Fruit fly (Drosophila melanogaster) whole organism: ENCODE results near the gene CG34012.

Source experiments
- CG8478 ChIP-seq: fragments of >200 bp; optimal IDR thresholded peaks from 2 replicates; lab custom pipeline; 2018; ENCODE audit warnings: inconsistent platforms
- Dll ChIP-seq: fragments of >200 bp; optimal IDR thresholded peaks from 2 replicates; lab custom pipeline; 2017
- EcR ChIP-seq, 2 experiments: fragments of >200 bp; optimal IDR thresholded peaks; 2 replicates each; lab custom pipeline; 2017; ENCODE audit warnings: missing biosample characterization in 2 of 2, missing genetic modification characterization in 2 of 2, missing genetic modification reagents in 2 of 2
- pan ChIP-seq: fragments of >200 bp; optimal IDR thresholded peaks from 2 replicates; lab custom pipeline; 2017
- psq ChIP-seq: fragments of >200 bp; optimal IDR thresholded peaks from 2 replicates; lab custom pipeline; 2017
- usp ChIP-seq: fragments of >200 bp; optimal IDR thresholded peaks from 2 replicates; lab custom pipeline; 2017; ENCODE audit warnings: missing biosample characterization, missing genetic modification characterization, mixed read lengths

CG34012 gene

DNA sequence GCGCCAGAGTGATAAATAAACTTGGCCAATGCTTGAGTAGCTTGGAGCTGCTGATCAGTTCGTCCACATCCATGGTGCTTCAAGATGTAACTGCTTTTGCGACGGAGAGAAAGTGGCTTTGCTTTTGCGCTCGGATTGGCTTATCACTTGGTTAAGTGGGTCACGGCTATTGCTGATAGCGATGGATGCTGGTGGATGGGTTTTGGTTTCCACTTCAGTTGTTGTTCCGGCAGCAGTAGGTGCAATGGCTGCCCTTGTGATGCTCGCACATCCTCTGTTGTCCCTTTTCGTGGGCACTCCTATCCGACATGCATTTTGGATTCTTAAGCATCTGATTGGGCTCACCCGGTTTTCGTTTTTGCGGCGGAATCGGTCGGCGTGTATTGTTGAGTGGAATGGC is 15.0 kb downstream of the CG34012 start:
- TF ChIP-seq EcR (GFP tag; optimal IDR thresholded peaks at IDR 0.05; lab: Kevin White, UChicago): no peak
- TF ChIP-seq Dll (lab: Kevin White, UChicago): no peak
- TF ChIP-seq psq (lab: Kevin White, UChicago): no peak
- TF ChIP-seq usp (GFP tag; lab: Kevin White, UChicago): no peak
- TF ChIP-seq pan: no peak
- TF ChIP-seq CG8478: no peak

DNA sequence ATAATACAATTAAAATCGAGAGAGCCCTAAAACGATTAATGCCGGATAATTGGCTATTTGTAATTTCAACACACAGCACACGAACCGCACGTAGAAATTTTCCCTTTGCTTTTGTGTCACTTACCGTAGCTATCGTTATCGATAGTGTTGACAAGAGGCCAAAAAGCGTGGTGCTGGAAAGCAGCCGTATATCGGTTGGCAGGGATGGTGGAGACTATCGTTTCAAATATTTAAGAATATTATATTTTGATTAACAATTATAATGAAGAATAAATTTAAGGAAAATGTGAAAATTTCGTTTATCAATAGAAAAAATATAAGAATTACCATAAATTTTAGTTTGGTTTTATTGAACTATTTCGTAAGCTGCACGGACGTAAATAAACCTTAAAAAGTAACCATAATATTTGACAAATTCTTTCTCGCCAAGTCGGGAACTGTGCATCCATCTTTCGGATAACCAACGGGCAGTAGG is 16.2 kb downstream of the CG34012 start, which contains the start of gene JIL-1:
Gene JIL-1 (minus strand): TSS at position 148 of the 475 bp plus-strand sequence.
- TF ChIP-seq Dll (lab: Kevin White, UChicago) (no peak), CG8478 (no peak), EcR (GFP tag; optimal IDR thresholded peaks at IDR 0.05; lab: Kevin White, UChicago) (no peak), pan (no peak), usp (GFP tag; lab: Kevin White, UChicago) (no peak), psq (lab: Kevin White, UChicago) (no peak)

DNA sequence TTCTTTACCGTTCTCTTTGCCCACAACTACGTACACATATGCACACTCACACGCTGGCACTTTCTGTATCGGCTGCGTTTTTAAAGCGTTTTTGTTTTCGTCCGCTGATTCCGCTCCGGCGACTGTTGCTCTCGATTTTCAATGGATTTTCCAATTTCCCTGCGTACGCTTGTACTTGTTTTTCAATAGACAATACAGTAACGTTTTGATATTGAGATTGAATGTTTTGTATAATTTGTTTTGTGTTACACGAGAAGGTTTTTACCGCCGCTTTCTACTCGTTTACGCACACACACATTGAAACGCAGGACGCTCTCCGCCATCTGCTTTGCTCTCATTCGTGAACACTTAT is 16.7 kb downstream of the CG34012 start:
- no peak for TF ChIP-seq pan

- TF ChIP-seq Dll (lab: Kevin White, UChicago) (no peak), EcR (GFP tag; optimal IDR thresholded peaks at IDR 0.05; lab: Kevin White, UChicago) (no peak), CG8478 (no peak), pan (no peak), usp (GFP tag; lab: Kevin White, UChicago) (no peak), psq (lab: Kevin White, UChicago) (no peak)
Observed at dm6 chr3L:11091943-11092609, 17.2 kb downstream of the CG34012 start.

- TF ChIP-seq CG8478 (no peak), Dll (lab: Kevin White, UChicago) (no peak), pan (no peak), EcR (GFP tag; optimal IDR thresholded peaks at IDR 0.05; lab: Kevin White, UChicago) (no peak), psq (lab: Kevin White, UChicago) (no peak), usp (GFP tag; lab: Kevin White, UChicago) (no peak)
Observed at dm6 chr3L:11089805-11090440, 19.4 kb downstream of the CG34012 start.

DNA sequence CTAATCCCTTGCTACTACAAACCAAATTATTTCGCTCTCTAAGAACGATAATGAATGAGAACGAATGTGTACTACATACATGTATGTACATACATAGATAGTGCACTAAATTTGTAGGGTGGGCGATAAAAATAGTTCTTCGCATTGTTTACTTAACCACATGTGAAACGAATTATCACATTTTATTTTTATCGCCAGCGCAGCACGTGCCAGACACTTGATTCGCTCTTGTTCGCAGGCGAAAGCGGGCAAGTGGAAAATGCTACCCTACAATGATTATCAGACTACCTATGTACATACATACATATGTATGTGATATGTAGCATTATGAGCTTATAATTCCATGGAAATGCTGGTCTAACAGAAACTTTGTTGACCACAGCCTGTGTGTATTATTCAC is 23.5 kb downstream of the CG34012 start:
- TF ChIP-seq EcR (GFP tag; optimal IDR thresholded peaks at IDR 0.05; lab: Kevin White, UChicago) (no peak), Dll (lab: Kevin White, UChicago) (no peak), psq (lab: Kevin White, UChicago) (no peak), usp (GFP tag; lab: Kevin White, UChicago) (no peak), CG8478 (no peak), pan (no peak)

DNA sequence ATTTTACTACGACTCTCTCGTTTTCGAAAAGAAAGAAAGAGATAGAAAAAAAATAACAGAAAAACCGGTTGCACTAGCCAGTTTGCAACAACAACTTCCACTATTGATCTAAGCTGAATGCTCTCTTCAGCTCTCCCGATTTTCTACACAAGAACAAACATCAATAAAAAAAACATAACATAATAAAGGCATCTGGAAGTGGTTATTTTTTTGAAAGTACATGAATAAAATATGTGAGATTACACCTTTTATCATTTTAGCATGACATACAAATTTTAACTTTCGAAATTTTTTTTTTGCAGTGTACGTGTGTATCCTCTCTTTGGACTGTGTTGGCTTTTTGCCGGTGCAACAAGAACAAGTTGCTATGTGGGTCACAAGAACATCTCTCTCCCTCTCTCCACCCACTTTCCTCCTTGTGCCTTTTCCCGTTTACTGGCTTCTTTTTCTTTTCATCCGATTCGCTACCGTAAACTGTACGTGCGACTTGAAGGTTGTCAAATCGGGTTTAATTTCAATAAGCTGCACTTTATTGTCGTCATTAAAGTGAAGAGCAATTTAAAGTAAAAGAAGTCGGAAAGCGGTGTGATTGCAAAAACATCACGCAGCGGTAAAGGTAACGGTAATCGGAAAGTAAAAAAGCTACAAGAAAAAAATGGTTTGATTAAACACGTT is 24.6 kb downstream of the CG34012 start:
- no peak for TF ChIP-seq psq (lab: Kevin White, UChicago)
- TF ChIP-seq Dll (lab: Kevin White, UChicago): no peak
- no peak for TF ChIP-seq usp (GFP tag; lab: Kevin White, UChicago)
- no peak for TF ChIP-seq EcR (GFP tag; optimal IDR thresholded peaks at IDR 0.05; lab: Kevin White, UChicago)
- no peak for TF ChIP-seq pan
- TF ChIP-seq CG8478: no peak

- TF ChIP-seq pan: no peak
- no peak for TF ChIP-seq Dll (lab: Kevin White, UChicago)
- no peak for TF ChIP-seq psq (lab: Kevin White, UChicago)
- TF ChIP-seq CG8478: no peak
- TF ChIP-seq EcR (GFP tag; optimal IDR thresholded peaks at IDR 0.05; lab: Kevin White, UChicago): no peak
- TF ChIP-seq usp (GFP tag; lab: Kevin White, UChicago): no peak
Observed at dm6 chr3L:11083605-11084004, 25.7 kb downstream of the CG34012 start.

DNA sequence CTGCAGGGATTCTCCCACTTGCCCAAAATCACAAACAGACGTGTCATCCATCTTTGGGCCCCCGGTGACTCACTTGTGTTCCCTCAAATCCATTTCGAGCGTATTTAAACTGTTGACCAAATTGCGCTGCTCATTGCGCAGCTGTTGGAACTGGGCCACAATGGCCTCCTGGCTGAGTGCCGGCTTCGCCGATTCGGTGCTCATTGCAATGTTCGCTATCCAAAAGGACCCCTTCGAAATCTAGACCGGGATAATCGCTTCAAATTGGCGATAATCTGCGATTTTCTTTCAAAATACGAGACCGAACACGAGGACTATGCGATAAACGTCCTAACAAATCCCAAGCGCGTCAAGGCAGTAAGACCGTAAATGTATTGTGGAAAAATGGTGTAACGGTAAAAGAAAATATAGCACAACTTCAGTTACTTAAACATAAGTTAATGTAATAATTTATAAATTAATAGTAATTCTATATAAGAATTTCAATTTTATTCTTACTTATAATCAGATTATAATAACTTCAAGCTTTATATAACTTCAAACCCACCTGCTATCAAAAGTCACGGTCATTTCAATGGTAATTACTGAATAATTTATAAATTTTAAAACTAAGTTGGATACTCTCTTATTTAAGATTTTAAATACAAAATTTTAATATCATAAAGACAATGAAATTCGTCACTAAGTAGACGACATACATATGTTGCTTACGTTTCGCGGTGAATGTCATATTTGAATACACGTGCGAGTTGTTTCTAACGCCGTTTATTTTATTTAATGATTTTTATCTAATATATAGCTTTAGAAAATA is 35.1 kb downstream of the CG34012 start, which contains the start of the genes Pfdn2 and Noc1:
Gene Pfdn2 (minus strand): TSS at position 346 of the 811 bp plus-strand sequence.
Gene Noc1 (plus strand): TSS at position 727 of the 811 bp plus-strand sequence.
- no peak for TF ChIP-seq Dll (lab: Kevin White, UChicago)

- TF ChIP-seq CG8478 (no peak), usp (GFP tag; lab: Kevin White, UChicago) (no peak), EcR (GFP tag; optimal IDR thresholded peaks at IDR 0.05; lab: Kevin White, UChicago) (no peak), pan (no peak), Dll (lab: Kevin White, UChicago) (no peak), psq (lab: Kevin White, UChicago) (no peak)
Observed at dm6 chr3L:11071057-11071456, 38.2 kb downstream of the CG34012 start.

DNA sequence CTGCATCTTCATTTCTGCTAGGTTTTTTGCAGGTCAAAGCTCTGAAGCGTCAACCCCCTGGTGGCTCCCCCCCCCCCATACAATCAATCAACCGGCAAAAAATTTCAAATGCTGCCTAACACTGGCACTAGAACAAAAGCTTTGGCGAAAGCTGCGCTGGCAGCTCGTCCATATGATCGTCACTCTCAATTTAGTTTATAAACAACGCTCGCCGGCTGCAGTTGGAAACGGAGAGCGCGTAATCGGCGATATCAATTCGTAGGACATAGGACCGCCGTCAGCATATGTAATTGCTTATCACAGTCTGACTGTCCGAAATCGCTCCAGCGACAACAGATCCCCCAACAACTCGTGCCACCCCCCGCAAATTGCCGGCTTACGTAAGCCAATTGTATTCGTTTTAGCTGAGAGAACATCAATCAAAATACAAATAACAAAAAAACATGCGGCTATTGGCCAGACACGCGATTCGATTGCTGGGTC is 38.9 kb downstream of the CG34012 start, which contains the start of gene Mocs1:
Gene Mocs1 (plus strand): TSS at position 155 of the 483 bp plus-strand sequence.
- TF ChIP-seq pan: no peak
- no peak for TF ChIP-seq CG8478
- TF ChIP-seq EcR (GFP tag; optimal IDR thresholded peaks at IDR 0.05; lab: Kevin White, UChicago): no peak
- no peak for TF ChIP-seq psq (lab: Kevin White, UChicago)
- no peak for TF ChIP-seq Dll (lab: Kevin White, UChicago)
- TF ChIP-seq usp (GFP tag; lab: Kevin White, UChicago): no peak
